Worm (Caenorhabditis elegans): ENCODE data around the gene sre-45.

- TF ChIP-seq dao-5 (tag; optimal IDR thresholded peaks at IDR 0.05) (no peak), W03F9.2 (tag; optimal IDR thresholded peaks at IDR 0.05) (no peak)
Measured at ce11 chrII:13531118-13531517, 13.4 kb downstream of the sre-45 start, which contains the start of gene snx-14.

Data from whole organism, L4/young adult.